Worm (Caenorhabditis elegans): Measurements from ENCODE around the gene grl-12.

grl-12 gene

ce11 chrV:8663023-8663422 is 26.2 kb upstream of the grl-12 start (continued):
- peak; percentile 39 for TF ChIP-seq swsn-7 (tag; optimal IDR thresholded peaks at IDR 0.05)
- no peak for TF ChIP-seq egl-13 (tag; optimal IDR thresholded peaks at IDR 0.05)
- no peak for TF ChIP-seq zip-4 (GFP tag; optimal IDR thresholded peaks at IDR 0.05)
- TF ChIP-seq vab-15 (tag; optimal IDR thresholded peaks at IDR 0.05) = no peak
- TF ChIP-seq snpc-4 (tag; optimal IDR thresholded peaks at IDR 0.05) = peak; percentile 7
- no peak for TF ChIP-seq fkh-10 (GFP tag; optimal IDR thresholded peaks at IDR 0.05)
- no peak for TF ChIP-seq zag-1 (tag; optimal IDR thresholded peaks at IDR 0.05)
- peak in 1 of 2 experiments; percentile 14 for TF ChIP-seq lsy-2 (tag; optimal IDR thresholded peaks at IDR 0.05)
- no peak for TF ChIP-seq aha-1 (tag; optimal IDR thresholded peaks at IDR 0.05)
- TF ChIP-seq unc-98 (GFP tag; IDR thresholded peaks at IDR 0.05) = no peak
- no peak for TF ChIP-seq ets-5 (GFP tag; IDR thresholded peaks at IDR 0.05)
- no peak for TF ChIP-seq nhr-11 (tag; optimal IDR thresholded peaks at IDR 0.05)
- no peak for TF ChIP-seq ceh-8 (GFP tag; optimal IDR thresholded peaks at IDR 0.05)
- TF ChIP-seq lin-14 (GFP tag; optimal IDR thresholded peaks at IDR 0.05) = peak; percentile 91
- no peak for TF ChIP-seq sox-4 (tag; optimal IDR thresholded peaks at IDR 0.05)
- TF ChIP-seq lin-13 (GFP tag; optimal IDR thresholded peaks at IDR 0.05) = no peak
- no peak for TF ChIP-seq fos-1 (tag; optimal IDR thresholded peaks at IDR 0.05)
- TF ChIP-seq sptf-1 (tag; optimal IDR thresholded peaks at IDR 0.05) = no peak
- no peak for TF ChIP-seq ceh-88 (GFP tag; IDR thresholded peaks at IDR 0.05)
- no peak for TF ChIP-seq C34B4.2 (tag; optimal IDR thresholded peaks at IDR 0.05)
- no peak for TF ChIP-seq nhr-76 (tag; optimal IDR thresholded peaks at IDR 0.05)
- no peak for TF ChIP-seq sup-37 (GFP tag; optimal IDR thresholded peaks at IDR 0.05)
- no peak for TF ChIP-seq lin-39 (tag; optimal IDR thresholded peaks at IDR 0.05)
- no peak for TF ChIP-seq ceh-90 (tag; optimal IDR thresholded peaks at IDR 0.05)
- TF ChIP-seq nhr-19 (GFP tag; conservative IDR thresholded peaks at IDR 0.05) = no peak
- no peak for TF ChIP-seq xbp-1 (tag; optimal IDR thresholded peaks at IDR 0.05)
- TF ChIP-seq tlp-1 (tag; optimal IDR thresholded peaks at IDR 0.05) = no peak
- no peak for TF ChIP-seq ztf-4 (tag; optimal IDR thresholded peaks at IDR 0.05)
- no peak for TF ChIP-seq Y116A8C.19 (tag; optimal IDR thresholded peaks at IDR 0.05; ENCODE audit: borderline replicate concordance)
- TF ChIP-seq nhr-90 (tag; optimal IDR thresholded peaks at IDR 0.05; ENCODE audit: poor library complexity) = no peak
- no peak for TF ChIP-seq lir-3 (tag; optimal IDR thresholded peaks at IDR 0.05; ENCODE audit: poor library complexity)
- TF ChIP-seq mef-2 (tag; optimal IDR thresholded peaks at IDR 0.05) = no peak
- TF ChIP-seq ama-1 (optimal IDR thresholded peaks at IDR 0.05) = no peak
- TF ChIP-seq nhr-12 (tag; optimal IDR thresholded peaks at IDR 0.05) = no peak
- no peak for TF ChIP-seq ces-1 (GFP tag; optimal IDR thresholded peaks at IDR 0.05)

DNA sequence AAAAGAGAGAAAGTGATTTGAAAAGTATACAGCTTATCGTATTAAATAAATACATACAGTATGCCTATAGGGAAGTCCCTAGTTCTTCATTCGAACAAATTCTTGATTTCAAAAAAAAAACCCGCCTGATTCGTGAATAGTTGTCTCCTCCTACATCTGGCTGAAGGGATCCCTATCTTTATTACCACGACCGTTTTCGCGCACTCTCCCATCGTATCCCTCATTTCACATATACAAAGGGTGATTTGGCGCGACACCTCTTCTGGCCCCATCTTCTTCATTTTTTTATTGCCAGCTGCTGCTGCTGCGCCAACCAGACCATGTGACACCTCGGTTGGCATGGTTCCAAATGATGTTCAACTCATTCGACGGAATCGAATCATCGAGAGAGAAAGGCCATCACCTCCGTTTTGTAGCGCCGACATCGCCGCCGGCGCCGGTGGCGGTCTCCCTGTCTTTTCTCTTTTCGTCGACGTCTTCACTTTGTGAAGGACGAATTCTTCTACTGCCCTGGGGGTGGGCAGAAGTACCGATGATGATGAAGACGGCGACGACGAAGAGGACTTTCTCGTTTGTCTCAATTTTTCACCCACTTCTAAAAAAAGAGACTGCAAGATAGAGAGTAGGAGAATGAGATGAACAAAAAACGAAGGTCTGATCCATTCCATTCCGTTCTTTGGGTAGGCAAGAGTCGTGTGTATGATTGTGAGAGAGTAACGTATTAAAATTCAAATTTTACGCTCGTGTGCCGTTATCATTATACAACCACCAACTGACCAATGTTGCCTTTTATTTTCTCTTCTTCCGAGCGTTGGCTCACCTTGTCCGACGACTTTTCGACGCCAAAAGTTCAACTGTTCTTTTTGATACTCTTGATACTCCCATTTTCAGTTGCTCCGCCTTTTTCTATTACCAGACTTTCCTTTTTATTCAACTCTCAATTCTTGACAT is 25.5 kb upstream of the grl-12 start:
- no peak for TF ChIP-seq sox-4 (tag; optimal IDR thresholded peaks at IDR 0.05)
- no peak for TF ChIP-seq mef-2 (tag; optimal IDR thresholded peaks at IDR 0.05)
- TF ChIP-seq elt-3 (tag; optimal IDR thresholded peaks at IDR 0.05) = peak in 4 of 6 experiments; percentile 13 to 64 (median 35)
- TF ChIP-seq ztf-11 (tag; optimal IDR thresholded peaks at IDR 0.05) = no peak
- no peak for TF ChIP-seq lin-15B (tag; optimal IDR thresholded peaks at IDR 0.05)
- peak; percentile 4 for TF ChIP-seq lin-13 (GFP tag; optimal IDR thresholded peaks at IDR 0.05)
- no peak for TF ChIP-seq Y116A8C.19 (tag; optimal IDR thresholded peaks at IDR 0.05; ENCODE audit: borderline replicate concordance)
- peak; percentile 6 for TF ChIP-seq swsn-7 (tag; optimal IDR thresholded peaks at IDR 0.05)
- peak; percentile 4 for TF ChIP-seq snpc-4 (tag; optimal IDR thresholded peaks at IDR 0.05)
- peak; percentile 99 for TF ChIP-seq nhr-85 (tag)
- TF ChIP-seq skn-1 (tag; optimal IDR thresholded peaks at IDR 0.05) = no peak
- TF ChIP-seq zip-4 (GFP tag; optimal IDR thresholded peaks at IDR 0.05) = no peak
- no peak for TF ChIP-seq dpl-1 (GFP tag; optimal IDR thresholded peaks at IDR 0.05)
- TF ChIP-seq C34B4.2 (tag; optimal IDR thresholded peaks at IDR 0.05) = no peak
- no peak for TF ChIP-seq isw-1 (GFP tag; IDR thresholded peaks at IDR 0.05)
- TF ChIP-seq xbp-1 (tag; optimal IDR thresholded peaks at IDR 0.05) = peak; percentile 35
- no peak for TF ChIP-seq jun-1 (tag; optimal IDR thresholded peaks at IDR 0.05)
- TF ChIP-seq nhr-90 (tag; optimal IDR thresholded peaks at IDR 0.05; ENCODE audit: poor library complexity) = peak; percentile 85
- TF ChIP-seq ceh-82 (tag; optimal IDR thresholded peaks at IDR 0.05) = peak in 1 of 3 experiments; percentile 19
- TF ChIP-seq nhr-11 (tag; optimal IDR thresholded peaks at IDR 0.05) = no peak
- no peak for TF ChIP-seq zag-1 (tag; optimal IDR thresholded peaks at IDR 0.05)
- no peak for TF ChIP-seq fkh-8 (tag; optimal IDR thresholded peaks at IDR 0.05)
- TF ChIP-seq vab-15 (tag; optimal IDR thresholded peaks at IDR 0.05) = no peak
- no peak for TF ChIP-seq ceh-88 (GFP tag; IDR thresholded peaks at IDR 0.05)
- no peak for TF ChIP-seq nhr-237 (tag; optimal IDR thresholded peaks at IDR 0.05)
- peak in 1 of 2 experiments; percentile 51 for TF ChIP-seq mdl-1 (tag; optimal IDR thresholded peaks at IDR 0.05)
- no peak for TF ChIP-seq F16B12.6 (tag; optimal IDR thresholded peaks at IDR 0.05)
- no peak for TF ChIP-seq ceh-63 (GFP tag; optimal IDR thresholded peaks at IDR 0.05)
